Worm (Caenorhabditis elegans): ENCODE measurements around the gene M01H9.4.

DNA sequence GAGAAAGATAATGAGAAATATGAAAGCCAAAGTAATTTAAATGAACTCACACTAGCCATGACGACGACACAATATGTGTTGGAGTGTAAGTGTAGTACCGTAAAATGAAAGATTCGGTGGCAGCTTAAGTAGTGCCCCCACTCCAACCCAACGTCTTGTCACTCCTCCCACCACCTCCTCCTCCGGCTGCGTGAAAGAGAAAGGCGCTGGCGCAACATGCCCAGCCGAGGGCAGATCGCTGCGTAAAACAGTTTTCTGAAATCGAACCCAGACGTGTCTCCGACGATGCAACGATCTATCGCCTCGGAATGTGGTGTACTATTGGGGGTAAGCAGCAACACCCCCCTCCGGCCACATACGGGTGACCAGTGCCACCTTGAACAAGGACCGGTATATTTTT lies 34.4 kb upstream of the M01H9.4 start, which contains the start of gene ZK180.5:
- TF ChIP-seq fkh-10 (GFP tag; optimal IDR thresholded peaks at IDR 0.05) (no peak), nhr-23 (tag; optimal IDR thresholded peaks at IDR 0.05) (no peak), lin-15B (tag; optimal IDR thresholded peaks at IDR 0.05) (no peak), pqm-1 (tag; optimal IDR thresholded peaks at IDR 0.05) (no peak), aly-2 (tag; optimal IDR thresholded peaks at IDR 0.05) (no peak), ztf-11 (tag; optimal IDR thresholded peaks at IDR 0.05) (no peak), zag-1 (tag; optimal IDR thresholded peaks at IDR 0.05) (no peak), nhr-67 (tag; optimal IDR thresholded peaks at IDR 0.05) (no peak), fos-1 (tag; optimal IDR thresholded peaks at IDR 0.05) (no peak), nhr-11 (tag; optimal IDR thresholded peaks at IDR 0.05) (no peak)

Measured in whole organism, L3 larva.